Worm (Caenorhabditis elegans) whole organism, young adult: Measurements from ENCODE around the gene F59B2.14.

ENCODE experiments used
- F10E7.11 ChIP-seq: sonication (generic microtip); optimal IDR thresholded peaks from 2 replicates; lab custom pipeline; 2017; ENCODE audit warnings: mild to moderate bottlenecking, missing genetic modification characterization, moderate library complexity, missing compliant biosample characterization
- Y53F4B.3 ChIP-seq: fragments of 200-800 bp; sonication (Bioruptor generic); IDR thresholded peaks from 2 replicates; pipeline ENCODE4 v1.3.6; 2022; ENCODE audit warnings: missing genetic modification reagents, missing genetic modification characterization, missing compliant biosample characterization
- attf-3 ChIP-seq: fragments of 200-800 bp; sonication (Bioruptor generic); conservative IDR thresholded peaks from 2 replicates; pipeline ENCODE4 v1.3.6; 2022; ENCODE audit warnings: missing genetic modification reagents, missing genetic modification characterization, missing compliant biosample characterization
- attf-5 ChIP-seq: fragments of 200-800 bp; sonication (Bioruptor generic); optimal IDR thresholded peaks from 2 replicates; lab custom pipeline; 2018; ENCODE audit warnings: mild to moderate bottlenecking, missing genetic modification characterization, missing compliant biosample characterization
- ccch-3 ChIP-seq: fragments of 200-800 bp; sonication (Bioruptor generic); optimal IDR thresholded peaks from 2 replicates; lab custom pipeline; 2018; ENCODE audit warnings: mild to moderate bottlenecking, missing genetic modification characterization, missing compliant biosample characterization
- ceh-58 ChIP-seq: fragments of 200-800 bp; sonication (Bioruptor generic); IDR thresholded peaks from 2 replicates; pipeline ENCODE4 v1.3.6; 2022; ENCODE audit warnings: missing genetic modification characterization, missing compliant biosample characterization
- ceh-91 ChIP-seq: fragments of 200-800 bp; sonication (Bioruptor generic); IDR thresholded peaks from 2 replicates; pipeline ENCODE4 v1.3.6; 2022; ENCODE audit warnings: missing genetic modification reagents, missing genetic modification characterization, missing compliant biosample characterization
- him-1 ChIP-seq: sonication (generic microtip); optimal IDR thresholded peaks from 2 replicates; lab custom pipeline; 2016; ENCODE audit warnings: missing genotype, missing genetic modification reagents, missing genetic modification characterization, missing compliant biosample characterization
- nfyb-1 ChIP-seq: fragments of 200-800 bp; sonication (Bioruptor generic); IDR thresholded peaks from 2 replicates; pipeline ENCODE4 v1.3.6; 2022; ENCODE audit warnings: missing genetic modification reagents, missing genetic modification characterization, missing compliant biosample characterization
- nhr-120 ChIP-seq: fragments of 200-800 bp; sonication (Bioruptor generic); IDR thresholded peaks from 2 replicates; pipeline ENCODE4 v1.3.6; 2022; ENCODE audit warnings: missing genetic modification characterization, missing compliant biosample characterization
- pha-4 ChIP-seq: fragments of 150-350 bp; sonication (generic microtip); optimal IDR thresholded peaks from 2 replicates; lab custom pipeline; 2014; ENCODE audit warnings: missing biosample characterization, missing genetic modification reagents, missing genetic modification characterization
- sea-2 ChIP-seq: fragments of 200-800 bp; sonication (Bioruptor generic); IDR thresholded peaks from 2 replicates; pipeline ENCODE4 v1.3.6; 2022; ENCODE audit warnings: missing genetic modification characterization, missing compliant biosample characterization
- snpc-4 ChIP-seq, 5 experiments: fragments of 150-350 bp in 1 of 5; sonication (generic microtip) in 4 of 5; optimal IDR thresholded peaks; 2 replicates each; lab custom pipeline; 2014 to 2018; ENCODE audit warnings: missing genetic modification characterization in 5 of 5, missing biosample characterization in 3 of 5, antibody characterized with exemption in 2 of 5, mild to moderate bottlenecking in 2 of 5, missing compliant biosample characterization in 2 of 5, missing genotype in 2 of 5, moderate library complexity in 2 of 5, missing genetic modification reagents in 1 of 5

ce11 chrIII:9069712-9070111 is 47.3 kb upstream of the F59B2.14 start:
- TF ChIP-seq F10E7.11 (tag; lab: Kevin White, UChicago) = no peak
- TF ChIP-seq Y53F4B.3 = no peak
- TF ChIP-seq him-1 (tag; lab: Kevin White, UChicago) = no peak
- no peak for TF ChIP-seq sea-2 (GFP tag; lab: Robert Waterston, UW)
- no peak for TF ChIP-seq attf-3 (GFP tag; lab: Robert Waterston, UW)
- no peak for TF ChIP-seq ceh-91
- no peak for TF ChIP-seq attf-5
- no peak for TF ChIP-seq snpc-4 (GFP tag; optimal IDR thresholded peaks at IDR 0.05; lab: Kevin White, UChicago)
- no peak for TF ChIP-seq snpc-4 (tag; optimal IDR thresholded peaks at IDR 0.05; lab: Kevin White, UChicago)
- no peak for TF ChIP-seq pha-4 (tag; lab: Kevin White, UChicago)
- no peak for TF ChIP-seq nfyb-1 (GFP tag; lab: Robert Waterston, UW)
- TF ChIP-seq ceh-58 (GFP tag; lab: Robert Waterston, UW) = no peak
- no peak for TF ChIP-seq nhr-120 (GFP tag; lab: Robert Waterston, UW)
- TF ChIP-seq ccch-3 (GFP tag; lab: Kevin White, UChicago) = no peak
